Fruit fly (Drosophila melanogaster): ENCODE results near the gene msb1l.
A peak's percentile ranks its signal among the peaks of the same experiment; 100 is the strongest.

dm6 chr2L:19540307-19540706, 37.2 kb upstream of the msb1l start, which contains the start of gene CG13081:
- TF ChIP-seq usp (GFP tag; optimal IDR thresholded peaks at IDR 0.05): no peak
- no peak for TF ChIP-seq CG8478 (optimal IDR thresholded peaks at IDR 0.05)
- TF ChIP-seq EcR (GFP tag; optimal IDR thresholded peaks at IDR 0.05): peak in 1 of 2 experiments; percentile 42
- TF ChIP-seq pan (optimal IDR thresholded peaks at IDR 0.05): no peak
